Worm (Caenorhabditis elegans) whole organism, L2 larva: ENCODE results near the gene ZK892.6.

Source experiments
- ceh-82 ChIP-seq: fragments of 150-350 bp; optimal IDR thresholded peaks from 2 replicates; lab custom pipeline; 2014; ENCODE audit warnings: missing biosample characterization, missing genetic modification characterization
- dmd-4 ChIP-seq: sonication (generic microtip); optimal IDR thresholded peaks from 2 replicates; lab custom pipeline; 2017; ENCODE audit warnings: missing biosample characterization, missing genetic modification characterization
- skn-1 ChIP-seq: sonication (generic microtip); optimal IDR thresholded peaks from 2 replicates; lab custom pipeline; 2017; ENCODE audit warnings: missing biosample characterization, missing genetic modification characterization
- unc-55 ChIP-seq: fragments of 150-350 bp; sonication (generic microtip); optimal IDR thresholded peaks from 3 replicates; lab custom pipeline; 2014; ENCODE audit warnings: missing biosample characterization, missing genetic modification reagents, missing genetic modification characterization

- no peak for TF ChIP-seq dmd-4 (tag; lab: Kevin White, UChicago)
- TF ChIP-seq ceh-82 (tag; lab: Kevin White, UChicago) = no peak
- TF ChIP-seq skn-1 = no peak
- no peak for TF ChIP-seq unc-55 (GFP tag; lab: Kevin White, UChicago)
These were observed 49.1 kb upstream of the ZK892.6 start for ce11 chrII:10029044-10029443.
